Fruit fly (Drosophila melanogaster) whole organism, embryonic: Measurements from ENCODE around the gene peb.

Source experiments
- B-H1 ChIP-seq: fragments of 200-800 bp; sonication (Bioruptor generic); IDR thresholded peaks from 3 replicates; pipeline ENCODE4 v1.3.6; 2022; ENCODE audit warnings: missing biosample characterization, missing genetic modification characterization
- Bdp1 ChIP-seq: fragments of 200-800 bp; sonication (Bioruptor generic); optimal IDR thresholded peaks from 3 replicates; lab custom pipeline; 2016; ENCODE audit warnings: missing biosample characterization, missing genetic modification characterization
- BtbVII ChIP-seq: fragments of 200-800 bp; sonication (Bioruptor generic); optimal IDR thresholded peaks from 3 replicates; lab custom pipeline; 2017; ENCODE audit warnings: missing biosample characterization, mild to moderate bottlenecking, missing genetic modification characterization
- CG1024 ChIP-seq: fragments of 200-800 bp; sonication (Bioruptor generic); IDR thresholded peaks from 2 replicates; pipeline ENCODE4 v1.3.6; 2022; ENCODE audit warnings: missing biosample characterization, missing genetic modification characterization
- CG10543 ChIP-seq: fragments of 200-800 bp; sonication (Bioruptor generic); optimal IDR thresholded peaks from 3 replicates; lab custom pipeline; 2017; ENCODE audit warnings: missing biosample characterization, mild to moderate bottlenecking, missing genetic modification characterization, moderate library complexity
- CG10565 ChIP-seq: fragments of 200-800 bp; sonication (Bioruptor generic); optimal IDR thresholded peaks from 3 replicates; lab custom pipeline; 2016; ENCODE audit warnings: missing biosample characterization, mild to moderate bottlenecking, missing genetic modification characterization
- CG10654 ChIP-seq: fragments of 200-800 bp; sonication (Bioruptor generic); optimal IDR thresholded peaks from 2 replicates; lab custom pipeline; 2016; ENCODE audit warnings: missing biosample characterization, missing genetic modification characterization
- CG10979 ChIP-seq: fragments of 200-800 bp; sonication (Bioruptor generic); optimal IDR thresholded peaks from 2 replicates; lab custom pipeline; 2018; ENCODE audit warnings: missing biosample characterization, mild to moderate bottlenecking, missing genetic modification characterization, moderate library complexity
- CG11504 ChIP-seq: fragments of 200-800 bp; sonication (Bioruptor generic); optimal IDR thresholded peaks from 3 replicates; lab custom pipeline; 2019; ENCODE audit warnings: missing biosample characterization, mild to moderate bottlenecking, missing genetic modification characterization, moderate library complexity
- CG12071 ChIP-seq: fragments of 200-800 bp; sonication (Bioruptor generic); optimal IDR thresholded peaks from 3 replicates; lab custom pipeline; 2018; ENCODE audit warnings: missing biosample characterization, mild to moderate bottlenecking, missing genetic modification characterization
- CG12299 ChIP-seq: fragments of 200-800 bp; sonication (Bioruptor generic); optimal IDR thresholded peaks from 2 replicates; lab custom pipeline; 2018; ENCODE audit warnings: missing biosample characterization, mild to moderate bottlenecking, missing genetic modification characterization
- CG1233 ChIP-seq: fragments of 200-800 bp; sonication (Bioruptor generic); optimal IDR thresholded peaks from 4 replicates; lab custom pipeline; 2018; ENCODE audit warnings: missing biosample characterization, mild to moderate bottlenecking, missing genetic modification characterization
- CG12942 ChIP-seq: fragments of 200-800 bp; sonication (Bioruptor generic); optimal IDR thresholded peaks from 3 replicates; lab custom pipeline; 2016; ENCODE audit warnings: missing biosample characterization, missing genetic modification characterization
- CG17328 ChIP-seq: fragments of 200-800 bp; sonication (Bioruptor generic); IDR thresholded peaks from 2 replicates; pipeline ENCODE4 v1.3.6; 2022; ENCODE audit warnings: missing biosample characterization, missing genetic modification characterization
- CG17612 ChIP-seq: fragments of 200-800 bp; sonication (Bioruptor generic); IDR thresholded peaks from 2 replicates; pipeline ENCODE4 v1.3.6; 2022; ENCODE audit warnings: missing biosample characterization, missing genetic modification characterization
- CG1792 ChIP-seq: fragments of 200-800 bp; sonication (Bioruptor generic); optimal IDR thresholded peaks from 2 replicates; lab custom pipeline; 2016; ENCODE audit warnings: missing biosample characterization, missing genetic modification characterization
- CG18619 ChIP-seq: fragments of 200-800 bp; sonication (Bioruptor generic); optimal IDR thresholded peaks from 3 replicates; lab custom pipeline; 2017; ENCODE audit warnings: missing biosample characterization, mild to moderate bottlenecking, missing genetic modification characterization
- CG33213 ChIP-seq: fragments of 200-800 bp; sonication (Bioruptor generic); optimal IDR thresholded peaks from 3 replicates; lab custom pipeline; 2016; ENCODE audit warnings: missing biosample characterization, missing genetic modification characterization
- CG43689 ChIP-seq: fragments of 200-800 bp; sonication (Bioruptor generic); IDR thresholded peaks from 2 replicates; pipeline ENCODE4 v1.3.6; 2022; ENCODE audit warnings: missing biosample characterization, missing genetic modification characterization
- CG8924 ChIP-seq: fragments of 200-800 bp; optimal IDR thresholded peaks from 3 replicates; lab custom pipeline; 2019; ENCODE audit warnings: missing biosample characterization, mild to moderate bottlenecking, missing genetic modification characterization, moderate library complexity
- CG8944 ChIP-seq: fragments of 200-800 bp; sonication (Bioruptor generic); optimal IDR thresholded peaks from 3 replicates; lab custom pipeline; 2016; ENCODE audit warnings: missing biosample characterization, missing genetic modification characterization
- CG9437 ChIP-seq: fragments of 200-800 bp; sonication (Bioruptor generic); optimal IDR thresholded peaks from 2 replicates; lab custom pipeline; 2018; ENCODE audit warnings: missing biosample characterization, mild to moderate bottlenecking, missing genetic modification characterization
- Ets97D ChIP-seq: fragments of 200-800 bp; sonication (Bioruptor generic); optimal IDR thresholded peaks from 3 replicates; lab custom pipeline; 2016; ENCODE audit warnings: missing biosample characterization, missing genetic modification characterization
- HHEX ChIP-seq: fragments of 200-800 bp; sonication (Bioruptor generic); optimal IDR thresholded peaks from 3 replicates; lab custom pipeline; 2017; ENCODE audit warnings: missing biosample characterization, mild to moderate bottlenecking, missing genetic modification characterization, missing genetic modification reagents
- Hr78 ChIP-seq, 2 experiments: fragments of 200-800 bp in 1 of 2; fragments of >200 bp in 1 of 2; sonication (Bioruptor generic) in 1 of 2; optimal IDR thresholded peaks; 2 replicates each; lab custom pipeline; 2017 to 2019; ENCODE audit warnings: missing biosample characterization in 2 of 2, missing genetic modification characterization in 2 of 2, mild to moderate bottlenecking in 1 of 2, moderate library complexity in 1 of 2
- Kr ChIP-seq: fragments of 200-800 bp; sonication (Bioruptor generic); optimal IDR thresholded peaks from 2 replicates; lab custom pipeline; 2017; ENCODE audit warnings: missing biosample characterization, mild to moderate bottlenecking, missing genetic modification characterization
- MTF-1 ChIP-seq: fragments of 200-800 bp; sonication (Bioruptor generic); optimal IDR thresholded peaks from 2 replicates; lab custom pipeline; 2018; ENCODE audit warnings: missing biosample characterization, mild to moderate bottlenecking, missing genetic modification characterization, borderline replicate concordance
- Meics ChIP-seq: fragments of 200-800 bp; sonication (Bioruptor generic); optimal IDR thresholded peaks from 2 replicates; lab custom pipeline; 2017; ENCODE audit warnings: missing biosample characterization, mild to moderate bottlenecking, missing genetic modification characterization
- PHDP ChIP-seq: fragments of 200-800 bp; sonication (Bioruptor generic); optimal IDR thresholded peaks from 3 replicates; lab custom pipeline; 2018; ENCODE audit warnings: missing biosample characterization, mild to moderate bottlenecking, missing genetic modification characterization, moderate library complexity
- Six4 ChIP-seq: fragments of 200-800 bp; sonication (Bioruptor generic); optimal IDR thresholded peaks from 2 replicates; lab custom pipeline; 2016; ENCODE audit warnings: missing biosample characterization, missing genetic modification characterization
- Ssrp ChIP-seq: fragments of 200-800 bp; sonication (Bioruptor generic); optimal IDR thresholded peaks from 2 replicates; lab custom pipeline; 2018; ENCODE audit warnings: missing biosample characterization, mild to moderate bottlenecking, missing genetic modification characterization, moderate library complexity
- Taf1 ChIP-seq: fragments of 200-800 bp; sonication (Bioruptor generic); IDR thresholded peaks from 2 replicates; pipeline ENCODE4 v1.3.6; 2022; ENCODE audit warnings: missing biosample characterization, missing genetic modification characterization
- ci ChIP-seq: fragments of 200-800 bp; sonication (Bioruptor generic); IDR thresholded peaks from 3 replicates; pipeline ENCODE4 v1.3.6; 2022; ENCODE audit warnings: missing biosample characterization, missing genetic modification characterization
- croc ChIP-seq: fragments of 200-800 bp; sonication (Bioruptor generic); conservative IDR thresholded peaks from 3 replicates; pipeline ENCODE4 v1.3.6; 2022; ENCODE audit warnings: missing biosample characterization, missing genetic modification characterization
- exex ChIP-seq: fragments of 200-800 bp; sonication (Bioruptor generic); optimal IDR thresholded peaks from 4 replicates; lab custom pipeline; 2018; ENCODE audit warnings: missing biosample characterization, mild to moderate bottlenecking, missing genetic modification characterization, moderate library complexity
- fd102C ChIP-seq: fragments of 200-800 bp; sonication (Bioruptor generic); optimal IDR thresholded peaks from 2 replicates; lab custom pipeline; 2018; ENCODE audit warnings: missing biosample characterization, mild to moderate bottlenecking, missing genetic modification characterization, moderate library complexity
- gce ChIP-seq: fragments of 200-800 bp; sonication (Bioruptor generic); IDR thresholded peaks from 3 replicates; pipeline ENCODE4 v1.3.6; 2022; ENCODE audit warnings: missing biosample characterization, missing genetic modification characterization
- gfzf ChIP-seq: fragments of 200-800 bp; sonication (Bioruptor generic); optimal IDR thresholded peaks from 2 replicates; lab custom pipeline; 2016; ENCODE audit warnings: missing biosample characterization, mild to moderate bottlenecking, missing genetic modification characterization, moderate library complexity
- ham ChIP-seq: fragments of 200-800 bp; sonication (Bioruptor generic); IDR thresholded peaks from 2 replicates; pipeline ENCODE4 v1.3.6; 2022; ENCODE audit warnings: missing biosample characterization, missing genetic modification characterization
- hkb ChIP-seq, 2 experiments: fragments of 200-800 bp in 1 of 2; fragments of >200 bp in 1 of 2; sonication (Bioruptor generic) in 1 of 2; IDR thresholded peaks in 1 of 2; optimal IDR thresholded peaks in 1 of 2; 2 replicates each; pipeline versions ENCODE4 v1.3.6 to Lab custom; 2017 to 2022; ENCODE audit warnings: missing biosample characterization in 1 of 2, missing genetic modification characterization in 1 of 2
- ken ChIP-seq: fragments of 200-800 bp; sonication (Bioruptor generic); IDR thresholded peaks from 3 replicates; pipeline ENCODE4 v1.3.6; 2022; ENCODE audit warnings: missing biosample characterization, missing genetic modification characterization
- klu ChIP-seq: fragments of 200-800 bp; sonication (Bioruptor generic); IDR thresholded peaks from 2 replicates; pipeline ENCODE4 v1.3.6; 2022; ENCODE audit warnings: missing biosample characterization, missing genetic modification characterization
- kni ChIP-seq: fragments of 200-800 bp; sonication (Bioruptor generic); optimal IDR thresholded peaks from 3 replicates; lab custom pipeline; 2017; ENCODE audit warnings: mild to moderate bottlenecking, missing biosample characterization, missing genetic modification reagents, missing genetic modification characterization
- lab ChIP-seq: fragments of 200-800 bp; sonication (Bioruptor generic); optimal IDR thresholded peaks from 3 replicates; lab custom pipeline; 2017; ENCODE audit warnings: missing biosample characterization, missing genetic modification characterization, mild to moderate bottlenecking, moderate library complexity, missing genetic modification reagents
- mld ChIP-seq: fragments of 200-800 bp; sonication (Bioruptor generic); IDR thresholded peaks from 3 replicates; pipeline ENCODE4 v1.3.6; 2022; ENCODE audit warnings: missing biosample characterization, missing genetic modification characterization; ENCODE audit not compliant: partially characterized antibody
- nom ChIP-seq: fragments of 200-800 bp; sonication (Bioruptor generic); optimal IDR thresholded peaks from 2 replicates; lab custom pipeline; 2017; ENCODE audit warnings: missing biosample characterization, missing genetic modification characterization, mild to moderate bottlenecking, moderate library complexity, missing genetic modification reagents
- pzg ChIP-seq: fragments of 200-800 bp; sonication (Bioruptor generic); optimal IDR thresholded peaks from 3 replicates; lab custom pipeline; 2018; ENCODE audit warnings: missing biosample characterization, mild to moderate bottlenecking, missing genetic modification characterization, moderate library complexity
- ssp ChIP-seq: fragments of 200-800 bp; sonication (Bioruptor generic); IDR thresholded peaks from 2 replicates; pipeline ENCODE4 v1.3.6; 2022; ENCODE audit warnings: missing biosample characterization, missing genetic modification characterization
- tll ChIP-seq, 2 experiments: fragments of 200-800 bp in 1 of 2; fragments of >200 bp in 1 of 2; sonication (Bioruptor generic) in 1 of 2; optimal IDR thresholded peaks; 2 replicates each; lab custom pipeline; 2017 to 2019; ENCODE audit warnings: missing biosample characterization in 2 of 2, missing genetic modification characterization in 2 of 2, mild to moderate bottlenecking in 1 of 2, moderate library complexity in 1 of 2
- zfh1 ChIP-seq: fragments of 200-800 bp; sonication (Bioruptor generic); IDR thresholded peaks from 3 replicates; pipeline ENCODE4 v1.3.6; 2022; ENCODE audit warnings: missing biosample characterization, missing genetic modification characterization

Gene peb

dm6 chrX:4581769-4582168 lies 35.6 kb upstream of the peb start (continued):
- TF ChIP-seq ken (GFP tag; lab: Robert Waterston, UW) (0 out of 3 replicates have a peak, but pooled peaks have one; percentile 11), gfzf (no peak), B-H1 (GFP tag; lab: Robert Waterston, UW) (no peak), CG8924 (no peak), Meics (GFP tag; lab: Kevin White, UChicago) (no peak), CG33213 (no peak), croc (GFP tag; lab: Robert Waterston, UW) (peak; percentile 34; the same call in 1 of the 3 replicates), CG10565 (no peak), Taf1 (GFP tag; lab: Robert Waterston, UW) (no peak), CG12071 (no peak), CG10979 (tag; lab: Kevin White, UChicago) (peak; percentile 79), exex (tag; lab: Kevin White, UChicago) (no peak), CG18619 (peak; percentile 1), kni (GFP tag; lab: Kevin White, UChicago) (peak; percentile 21), Kr (GFP tag; lab: Kevin White, UChicago) (no peak), Six4 (no peak), CG17612 (no peak), nom (GFP tag; lab: Kevin White, UChicago) (no peak), HHEX (no peak), pzg (no peak), CG12299 (tag; lab: Kevin White, UChicago) (no peak), Ets97D (GFP tag; lab: Kevin White, UChicago) (no peak), CG10654 (peak; percentile 11), CG43689 (GFP tag; lab: Robert Waterston, UW) (no peak), CG12942 (GFP tag; lab: Kevin White, UChicago) (no peak), MTF-1 (no peak), gce (GFP tag; lab: Robert Waterston, UW) (no peak), CG1024 (GFP tag; lab: Robert Waterston, UW) (no peak), fd102C (GFP tag; lab: Kevin White, UChicago) (no peak), klu (no peak), mld (GFP tag; lab: Robert Waterston, UW) (no peak), ham (GFP tag; lab: Robert Waterston, UW) (no peak), CG17328 (GFP tag; lab: Robert Waterston, UW) (peak; percentile 41), CG11504 (peak; percentile 62), BtbVII (GFP tag; lab: Kevin White, UChicago) (no peak), zfh1 (GFP tag; lab: Robert Waterston, UW) (peak; percentile 64; the same call in 1 of the 3 replicates), ssp (GFP tag; lab: Robert Waterston, UW) (no peak), tll (GFP tag; optimal IDR thresholded peaks at IDR 0.05; lab: Kevin White, UChicago) (no peak), Bdp1 (GFP tag; lab: Kevin White, UChicago) (no peak), ci (GFP tag; lab: Robert Waterston, UW) (peak; percentile 52; the same call in 1 of the 3 replicates), PHDP (tag; lab: Kevin White, UChicago) (peak; percentile 18), Hr78 (GFP tag; optimal IDR thresholded peaks at IDR 0.05; lab: Kevin White, UChicago) (no peak), hkb (optimal IDR thresholded peaks at IDR 0.05; lab: Kevin White, UChicago) (no peak), hkb (GFP tag; IDR thresholded peaks at IDR 0.05; lab: Robert Waterston, UW) (no peak), CG10543 (GFP tag; lab: Kevin White, UChicago) (no peak), Ssrp (tag; lab: Kevin White, UChicago) (peak; percentile 63), lab (GFP tag; lab: Kevin White, UChicago) (no peak), CG1792 (GFP tag; lab: Kevin White, UChicago) (no peak), CG1233 (GFP tag; lab: Kevin White, UChicago) (peak; percentile 5), CG9437 (GFP tag; lab: Kevin White, UChicago) (no peak), CG8944 (GFP tag; lab: Kevin White, UChicago) (no peak)
